Fruit fly (Drosophila melanogaster): ENCODE measurements around the gene kri.

DNA sequence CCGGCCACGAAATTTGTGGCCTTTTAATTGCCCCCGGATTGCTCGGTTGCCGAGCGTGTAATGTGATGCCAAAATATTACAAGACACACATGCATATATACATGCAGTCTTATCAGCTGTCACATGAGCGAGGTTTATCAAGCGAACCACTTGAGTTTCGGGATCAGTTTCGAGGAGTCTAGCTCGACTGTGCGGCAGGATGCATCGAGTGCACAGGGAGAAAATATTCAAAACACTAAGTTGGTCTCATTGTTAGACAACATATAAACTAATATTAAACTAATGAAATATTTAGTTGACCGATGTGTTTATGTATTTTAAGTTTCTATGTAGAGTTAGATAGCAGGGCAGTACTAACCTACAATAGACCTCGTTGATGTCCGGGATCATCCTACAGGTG is 6.4 kb downstream of the kri start:
- no peak for TF ChIP-seq psq (optimal IDR thresholded peaks at IDR 0.05)
- TF ChIP-seq pan (optimal IDR thresholded peaks at IDR 0.05), result no peak
- no peak for TF ChIP-seq CG8478 (optimal IDR thresholded peaks at IDR 0.05)
- no peak for TF ChIP-seq Dll (optimal IDR thresholded peaks at IDR 0.05)

Measured in whole organism.